Fruit fly (Drosophila melanogaster) whole organism, embryonic: ENCODE results near the gene Cnot4.

Source experiments
- Aef1 ChIP-seq: fragments of 200-800 bp; sonication (Bioruptor generic); IDR thresholded peaks from 3 replicates; pipeline ENCODE4 v1.3.6; 2022; ENCODE audit warnings: missing biosample characterization, missing genetic modification characterization
- BEAF-32 ChIP-seq: fragments of 200-800 bp; sonication (Bioruptor generic); optimal IDR thresholded peaks from 3 replicates; lab custom pipeline; 2017; ENCODE audit warnings: missing biosample characterization, missing genetic modification characterization, mild to moderate bottlenecking, moderate library complexity, missing genetic modification reagents
- CG10565 ChIP-seq: fragments of 200-800 bp; sonication (Bioruptor generic); optimal IDR thresholded peaks from 3 replicates; lab custom pipeline; 2016; ENCODE audit warnings: missing biosample characterization, mild to moderate bottlenecking, missing genetic modification characterization
- CG12155 ChIP-seq: fragments of 200-800 bp; sonication (Bioruptor generic); optimal IDR thresholded peaks from 3 replicates; lab custom pipeline; 2016; ENCODE audit warnings: missing biosample characterization, missing genetic modification characterization
- CG1233 ChIP-seq: fragments of 200-800 bp; sonication (Bioruptor generic); optimal IDR thresholded peaks from 4 replicates; lab custom pipeline; 2018; ENCODE audit warnings: missing biosample characterization, mild to moderate bottlenecking, missing genetic modification characterization
- CG14667 ChIP-seq: fragments of 200-800 bp; sonication (Bioruptor generic); IDR thresholded peaks from 2 replicates; pipeline ENCODE4 v1.3.6; 2022; ENCODE audit warnings: missing biosample characterization, missing genetic modification characterization
- CG15269 ChIP-seq: fragments of 200-800 bp; sonication (Bioruptor generic); optimal IDR thresholded peaks from 2 replicates; lab custom pipeline; 2018; ENCODE audit warnings: missing biosample characterization, mild to moderate bottlenecking, missing genetic modification characterization, moderate library complexity
- CG17612 ChIP-seq: fragments of 200-800 bp; sonication (Bioruptor generic); IDR thresholded peaks from 2 replicates; pipeline ENCODE4 v1.3.6; 2022; ENCODE audit warnings: missing biosample characterization, missing genetic modification characterization
- CG17829 ChIP-seq: fragments of 200-800 bp; optimal IDR thresholded peaks from 2 replicates; lab custom pipeline; 2019; ENCODE audit warnings: missing biosample characterization, mild to moderate bottlenecking, missing genetic modification characterization, moderate library complexity
- CG2889 ChIP-seq: fragments of 200-800 bp; sonication (Bioruptor generic); IDR thresholded peaks from 3 replicates; pipeline ENCODE4 v1.3.6; 2022; ENCODE audit warnings: missing biosample characterization, missing genetic modification characterization
- CG30403 ChIP-seq: fragments of 200-800 bp; sonication (Bioruptor generic); optimal IDR thresholded peaks from 3 replicates; lab custom pipeline; 2016; ENCODE audit warnings: missing biosample characterization, missing genetic modification characterization
- CG32532 ChIP-seq: fragments of 200-800 bp; sonication (Bioruptor generic); IDR thresholded peaks from 2 replicates; pipeline ENCODE4 v1.3.6; 2022; ENCODE audit warnings: missing biosample characterization, missing genetic modification characterization
- CG4617 ChIP-seq: fragments of 200-800 bp; sonication (Bioruptor generic); optimal IDR thresholded peaks from 3 replicates; lab custom pipeline; 2016; ENCODE audit warnings: missing biosample characterization, missing genetic modification characterization, borderline replicate concordance
- CG6254 ChIP-seq: fragments of 200-800 bp; sonication (Bioruptor generic); optimal IDR thresholded peaks from 3 replicates; lab custom pipeline; 2017; ENCODE audit warnings: mild to moderate bottlenecking, missing biosample characterization, missing genetic modification reagents, missing genetic modification characterization
- CG6272 ChIP-seq: fragments of 200-800 bp; sonication (Bioruptor generic); IDR thresholded peaks from 2 replicates; pipeline ENCODE4 v1.3.6; 2022; ENCODE audit warnings: missing biosample characterization, missing genetic modification characterization
- CG6689 ChIP-seq: fragments of 200-800 bp; sonication (Bioruptor generic); IDR thresholded peaks from 2 replicates; pipeline ENCODE4 v1.3.6; 2022; ENCODE audit warnings: missing biosample characterization, missing genetic modification characterization
- CG6765 ChIP-seq: fragments of 200-800 bp; sonication (Bioruptor generic); optimal IDR thresholded peaks from 3 replicates; lab custom pipeline; 2017; ENCODE audit warnings: missing biosample characterization, mild to moderate bottlenecking, missing genetic modification characterization
- CG7372 ChIP-seq: fragments of 200-800 bp; sonication (Bioruptor generic); IDR thresholded peaks from 2 replicates; pipeline ENCODE4 v1.3.6; 2022; ENCODE audit warnings: missing biosample characterization, missing genetic modification characterization
- CG7745 ChIP-seq: fragments of 200-800 bp; sonication (Bioruptor generic); optimal IDR thresholded peaks from 2 replicates; lab custom pipeline; 2018; ENCODE audit warnings: missing biosample characterization, mild to moderate bottlenecking, missing genetic modification characterization, moderate library complexity
- CG7928 ChIP-seq: fragments of 200-800 bp; sonication (Bioruptor generic); optimal IDR thresholded peaks from 2 replicates; lab custom pipeline; 2017; ENCODE audit warnings: missing biosample characterization, mild to moderate bottlenecking, missing genetic modification characterization
- CG8388 ChIP-seq: fragments of 200-800 bp; sonication (Bioruptor generic); optimal IDR thresholded peaks from 2 replicates; lab custom pipeline; 2019; ENCODE audit warnings: missing biosample characterization, mild to moderate bottlenecking, missing genetic modification characterization, moderate library complexity
- CG9215 ChIP-seq: fragments of 200-800 bp; sonication (Bioruptor generic); IDR thresholded peaks from 2 replicates; pipeline ENCODE4 v1.3.6; 2022; ENCODE audit warnings: missing biosample characterization, missing genetic modification characterization
- CG9797 ChIP-seq: fragments of 200-800 bp; sonication (Bioruptor generic); optimal IDR thresholded peaks from 3 replicates; lab custom pipeline; 2018; ENCODE audit warnings: missing biosample characterization, mild to moderate bottlenecking, missing genetic modification characterization
- CrebB ChIP-seq: fragments of 200-800 bp; sonication (Bioruptor generic); optimal IDR thresholded peaks from 3 replicates; lab custom pipeline; 2018; ENCODE audit warnings: missing biosample characterization, mild to moderate bottlenecking, missing genetic modification characterization
- Dip3 ChIP-seq: fragments of 200-800 bp; sonication (Bioruptor generic); optimal IDR thresholded peaks from 3 replicates; lab custom pipeline; 2016; ENCODE audit warnings: missing biosample characterization, missing genetic modification characterization
- H2.0 ChIP-seq: fragments of 200-800 bp; sonication (Bioruptor generic); IDR thresholded peaks from 2 replicates; pipeline ENCODE4 v1.3.6; 2022; ENCODE audit warnings: missing biosample characterization, missing genetic modification characterization
- HLH4C ChIP-seq: fragments of 200-800 bp; sonication (Bioruptor generic); IDR thresholded peaks from 3 replicates; pipeline ENCODE4 v1.3.6; 2022; ENCODE audit warnings: missing biosample characterization, missing genetic modification characterization; ENCODE audit not compliant: partially characterized antibody
- Meics ChIP-seq: fragments of 200-800 bp; sonication (Bioruptor generic); optimal IDR thresholded peaks from 2 replicates; lab custom pipeline; 2017; ENCODE audit warnings: missing biosample characterization, mild to moderate bottlenecking, missing genetic modification characterization
- Poxn ChIP-seq: fragments of 200-800 bp; sonication (Bioruptor generic); IDR thresholded peaks from 2 replicates; pipeline ENCODE4 v1.3.6; 2022; ENCODE audit warnings: missing biosample characterization, missing genetic modification characterization
- Ravus ChIP-seq: fragments of 200-800 bp; sonication (Bioruptor generic); IDR thresholded peaks from 2 replicates; pipeline ENCODE4 v1.3.6; 2022; ENCODE audit warnings: missing biosample characterization, missing genetic modification characterization
- Scr ChIP-seq: fragments of 200-800 bp; sonication (Bioruptor generic); IDR thresholded peaks from 2 replicates; pipeline ENCODE4 v1.3.6; 2022; ENCODE audit warnings: missing biosample characterization, missing genetic modification characterization; ENCODE audit not compliant: partially characterized antibody
- Stat92E ChIP-seq, 3 experiments: fragments of >200 bp in 2 of 3; fragments of 200-800 bp in 1 of 3; sonication (Bioruptor generic) in 1 of 3; optimal IDR thresholded peaks; 2 replicates each; lab custom pipeline; 2017 to 2019; ENCODE audit warnings: missing biosample characterization in 3 of 3, missing genetic modification characterization in 3 of 3, mild to moderate bottlenecking in 1 of 3, moderate library complexity in 1 of 3
- bigmax ChIP-seq: fragments of 200-800 bp; sonication (Bioruptor generic); optimal IDR thresholded peaks from 2 replicates; lab custom pipeline; 2018; ENCODE audit warnings: missing biosample characterization, mild to moderate bottlenecking, missing genetic modification characterization
- cad ChIP-seq: fragments of >200 bp; optimal IDR thresholded peaks from 2 replicates; lab custom pipeline; 2017; ENCODE audit warnings: missing biosample characterization, missing genetic modification characterization
- chinmo ChIP-seq: fragments of 200-800 bp; sonication (Bioruptor generic); IDR thresholded peaks from 4 replicates; pipeline ENCODE4 v1.3.6; 2022; ENCODE audit warnings: missing biosample characterization, missing genetic modification characterization; ENCODE audit not compliant: partially characterized antibody
- chm ChIP-seq: fragments of 200-800 bp; sonication (Bioruptor generic); IDR thresholded peaks from 2 replicates; pipeline ENCODE4 v1.3.6; 2022; ENCODE audit warnings: missing biosample characterization, missing genetic modification characterization
- dysf ChIP-seq: fragments of 200-800 bp; sonication (Bioruptor generic); IDR thresholded peaks from 3 replicates; pipeline ENCODE4 v1.3.6; 2022; ENCODE audit warnings: missing biosample characterization, missing genetic modification characterization
- eve ChIP-seq, 2 experiments: fragments of >200 bp; optimal IDR thresholded peaks; 2 replicates each; lab custom pipeline; 2017; ENCODE audit warnings: missing biosample characterization in 2 of 2, missing genetic modification characterization in 2 of 2
- fd64A ChIP-seq: fragments of 200-800 bp; sonication (Bioruptor generic); optimal IDR thresholded peaks from 3 replicates; lab custom pipeline; 2018; ENCODE audit warnings: missing biosample characterization, mild to moderate bottlenecking, missing genetic modification characterization
- gt ChIP-seq: fragments of 200-800 bp; sonication (Bioruptor generic); IDR thresholded peaks from 2 replicates; pipeline ENCODE4 v1.3.6; 2022; ENCODE audit warnings: missing biosample characterization, missing genetic modification characterization
- jigr1 ChIP-seq: fragments of 200-800 bp; sonication (Bioruptor generic); IDR thresholded peaks from 3 replicates; pipeline ENCODE4 v1.3.6; 2022; ENCODE audit warnings: missing biosample characterization, missing genetic modification characterization
- maf-S ChIP-seq: fragments of 200-800 bp; sonication (Bioruptor generic); optimal IDR thresholded peaks from 2 replicates; lab custom pipeline; 2016; ENCODE audit warnings: missing biosample characterization, missing genetic modification characterization
- mam ChIP-seq: fragments of 200-800 bp; sonication (Bioruptor generic); optimal IDR thresholded peaks from 3 replicates; lab custom pipeline; 2016; ENCODE audit warnings: missing biosample characterization, missing genetic modification characterization
- mirr ChIP-seq: fragments of 200-800 bp; sonication (Bioruptor generic); optimal IDR thresholded peaks from 3 replicates; lab custom pipeline; 2018; ENCODE audit warnings: missing biosample characterization, mild to moderate bottlenecking, missing genetic modification characterization
- oc ChIP-seq: fragments of 200-800 bp; sonication (Bioruptor generic); optimal IDR thresholded peaks from 2 replicates; lab custom pipeline; 2018; ENCODE audit warnings: missing biosample characterization, mild to moderate bottlenecking, missing genetic modification characterization, moderate library complexity
- repo ChIP-seq: fragments of 200-800 bp; sonication (Bioruptor generic); optimal IDR thresholded peaks from 2 replicates; lab custom pipeline; 2016; ENCODE audit warnings: missing biosample characterization, missing genetic modification characterization
- row ChIP-seq: fragments of 200-800 bp; sonication (Bioruptor generic); IDR thresholded peaks from 3 replicates; pipeline ENCODE4 v1.3.6; 2022; ENCODE audit warnings: missing biosample characterization, missing genetic modification characterization
- sima ChIP-seq: fragments of 200-800 bp; sonication (Bioruptor generic); optimal IDR thresholded peaks from 2 replicates; lab custom pipeline; 2016; ENCODE audit warnings: missing biosample characterization, missing genetic modification characterization
- stc ChIP-seq: fragments of 200-800 bp; sonication (Bioruptor generic); IDR thresholded peaks from 2 replicates; pipeline ENCODE4 v1.3.6; 2022; ENCODE audit warnings: missing biosample characterization, missing genetic modification characterization
- tin ChIP-seq: fragments of 200-800 bp; sonication (Bioruptor generic); optimal IDR thresholded peaks from 3 replicates; lab custom pipeline; 2016; ENCODE audit warnings: missing biosample characterization, missing genetic modification characterization
- trem ChIP-seq: fragments of 200-800 bp; optimal IDR thresholded peaks from 3 replicates; lab custom pipeline; 2019; ENCODE audit warnings: missing biosample characterization, mild to moderate bottlenecking, missing genetic modification characterization, moderate library complexity
- vfl ChIP-seq: fragments of 200-800 bp; sonication (Bioruptor generic); optimal IDR thresholded peaks from 2 replicates; lab custom pipeline; 2016; ENCODE audit warnings: missing biosample characterization, missing genetic modification characterization

Cnot4 gene

dm6 chr2L:10435606-10436160 is 39.2 kb downstream of the Cnot4 start, which contains the start of the genes TBC1D16 and holn1 (continued):
- peak; percentile 60 for TF ChIP-seq BEAF-32 (GFP tag; lab: Kevin White, UChicago)
- TF ChIP-seq maf-S (GFP tag; lab: Kevin White, UChicago): no peak
- no peak for TF ChIP-seq CrebB (tag; lab: Kevin White, UChicago)
- no peak for TF ChIP-seq CG9797 (GFP tag; lab: Kevin White, UChicago)
- no peak for TF ChIP-seq repo (GFP tag; lab: Kevin White, UChicago)
- no peak for TF ChIP-seq gt (GFP tag; lab: Robert Waterston, UW)
- no peak for TF ChIP-seq CG32532
- TF ChIP-seq CG7745 (tag; lab: Kevin White, UChicago): no peak
- TF ChIP-seq CG10565 (GFP tag; lab: Kevin White, UChicago): no peak
- no peak for TF ChIP-seq CG4617 (GFP tag; lab: Kevin White, UChicago)
- no peak for TF ChIP-seq Stat92E (GFP tag; optimal IDR thresholded peaks at IDR 0.05; lab: Kevin White, UChicago)
- peak; percentile 52; the same call in 2 of the 3 replicates for TF ChIP-seq HLH4C
- TF ChIP-seq CG30403: no peak
- no peak for TF ChIP-seq CG6254 (GFP tag; lab: Kevin White, UChicago)
- TF ChIP-seq vfl (GFP tag; lab: Kevin White, UChicago): no peak
- TF ChIP-seq cad: no peak
- no peak for TF ChIP-seq mirr (GFP tag; lab: Kevin White, UChicago)
- TF ChIP-seq mam (GFP tag; lab: Kevin White, UChicago): no peak
- TF ChIP-seq CG17829: peak; percentile 12
- TF ChIP-seq tin (GFP tag; lab: Kevin White, UChicago): no peak
- TF ChIP-seq dysf (GFP tag; lab: Robert Waterston, UW): no peak
- TF ChIP-seq sima: no peak
- no peak for TF ChIP-seq Ravus (GFP tag; lab: Robert Waterston, UW)
- TF ChIP-seq H2.0 (GFP tag; lab: Robert Waterston, UW): no peak
- TF ChIP-seq CG17612 (GFP tag; lab: Robert Waterston, UW): no peak
- TF ChIP-seq jigr1 (GFP tag; lab: Robert Waterston, UW): no peak
- no peak for TF ChIP-seq stc (GFP tag; lab: Robert Waterston, UW)
- TF ChIP-seq Aef1 (GFP tag; lab: Robert Waterston, UW): no peak
- TF ChIP-seq CG2889 (GFP tag; lab: Robert Waterston, UW): no peak
- TF ChIP-seq CG1233 (GFP tag; lab: Kevin White, UChicago): no peak
- no peak for TF ChIP-seq CG6689
- TF ChIP-seq CG7372 (GFP tag; lab: Robert Waterston, UW): no peak
- TF ChIP-seq CG12155 (GFP tag; lab: Kevin White, UChicago): no peak
- no peak for TF ChIP-seq CG7928 (GFP tag; lab: Kevin White, UChicago)
- TF ChIP-seq CG8388: no peak
- peak; percentile 35 for TF ChIP-seq trem (tag; lab: Kevin White, UChicago)
- TF ChIP-seq CG9215 (GFP tag; lab: Robert Waterston, UW): no peak
- peak; percentile 55; the same call in 1 of the 3 replicates for TF ChIP-seq row (GFP tag; lab: Robert Waterston, UW)
- TF ChIP-seq fd64A: no peak
- TF ChIP-seq Dip3 (GFP tag; lab: Kevin White, UChicago): no peak
- no peak for TF ChIP-seq CG14667
- TF ChIP-seq Poxn (GFP tag; lab: Robert Waterston, UW): no peak
- no peak for TF ChIP-seq chm (GFP tag; lab: Robert Waterston, UW)
- no peak for TF ChIP-seq eve (GFP tag; optimal IDR thresholded peaks at IDR 0.05; lab: Kevin White, UChicago)
- TF ChIP-seq Scr: peak; percentile 71
- no peak for TF ChIP-seq chinmo (GFP tag; lab: Robert Waterston, UW)
- no peak for TF ChIP-seq CG6272 (GFP tag; lab: Robert Waterston, UW)
- TF ChIP-seq CG15269 (tag; lab: Kevin White, UChicago): no peak
- TF ChIP-seq bigmax: no peak
- no peak for TF ChIP-seq Meics (GFP tag; lab: Kevin White, UChicago)
- TF ChIP-seq oc: no peak
- TF ChIP-seq CG6765 (GFP tag; lab: Kevin White, UChicago): no peak
